Fruit fly (Drosophila melanogaster) whole organism, prepupa: ENCODE results near the gene CycA.

Experiments
- Blimp-1 ChIP-seq: fragments of 200-800 bp; sonication (Bioruptor generic); optimal IDR thresholded peaks from 3 replicates; lab custom pipeline; 2017; ENCODE audit warnings: missing biosample characterization, missing genetic modification characterization, mild to moderate bottlenecking, moderate library complexity, missing genetic modification reagents
- CG10631 ChIP-seq: fragments of 200-800 bp; sonication (Bioruptor generic); optimal IDR thresholded peaks from 2 replicates; lab custom pipeline; 2016; ENCODE audit warnings: missing biosample characterization, missing genetic modification characterization
- CG10669 ChIP-seq: fragments of 200-800 bp; sonication (Bioruptor generic); optimal IDR thresholded peaks from 3 replicates; lab custom pipeline; 2018; ENCODE audit warnings: missing biosample characterization, mild to moderate bottlenecking, missing genetic modification characterization, moderate library complexity
- CG11294 ChIP-seq: fragments of 200-800 bp; sonication (Bioruptor generic); IDR thresholded peaks from 2 replicates; pipeline ENCODE4 v1.3.6; 2022; ENCODE audit warnings: missing biosample characterization, missing genetic modification characterization
- CG11902 ChIP-seq: fragments of 200-800 bp; sonication (Bioruptor generic); optimal IDR thresholded peaks from 3 replicates; lab custom pipeline; 2016; ENCODE audit warnings: missing biosample characterization, missing genetic modification characterization
- CG15336 ChIP-seq: fragments of 200-800 bp; sonication (Bioruptor generic); IDR thresholded peaks from 2 replicates; pipeline ENCODE4 v1.3.6; 2022; ENCODE audit warnings: missing biosample characterization, missing genetic modification characterization
- CG3032 ChIP-seq: fragments of 200-800 bp; optimal IDR thresholded peaks from 2 replicates; lab custom pipeline; 2019; ENCODE audit warnings: missing biosample characterization, mild to moderate bottlenecking, missing genetic modification characterization, moderate library complexity
- CG31627 ChIP-seq: fragments of 200-800 bp; sonication (Bioruptor generic); optimal IDR thresholded peaks from 3 replicates; lab custom pipeline; 2016; ENCODE audit warnings: missing biosample characterization, missing genetic modification characterization
- CG32006 ChIP-seq: fragments of 200-800 bp; sonication (Bioruptor generic); optimal IDR thresholded peaks from 3 replicates; lab custom pipeline; 2017; ENCODE audit warnings: missing biosample characterization, mild to moderate bottlenecking, missing genetic modification characterization
- CG34406 ChIP-seq: fragments of 200-800 bp; sonication (Bioruptor generic); optimal IDR thresholded peaks from 3 replicates; lab custom pipeline; 2016; ENCODE audit warnings: missing biosample characterization, missing genetic modification characterization
- CG3919 ChIP-seq: fragments of 200-800 bp; sonication (Bioruptor generic); optimal IDR thresholded peaks from 3 replicates; lab custom pipeline; 2016; ENCODE audit warnings: missing biosample characterization, missing genetic modification characterization
- CG4318 ChIP-seq: fragments of 200-800 bp; sonication (Bioruptor generic); optimal IDR thresholded peaks from 3 replicates; lab custom pipeline; 2017; ENCODE audit warnings: missing biosample characterization, mild to moderate bottlenecking, missing genetic modification characterization
- CG6276 ChIP-seq: fragments of 200-800 bp; sonication (Bioruptor generic); optimal IDR thresholded peaks from 2 replicates; lab custom pipeline; 2017; ENCODE audit warnings: missing biosample characterization, mild to moderate bottlenecking, missing genetic modification characterization
- CG6854 ChIP-seq: fragments of 200-800 bp; sonication (Bioruptor generic); optimal IDR thresholded peaks from 2 replicates; lab custom pipeline; 2017; ENCODE audit warnings: missing biosample characterization, mild to moderate bottlenecking, missing genetic modification characterization
- CG7368 ChIP-seq: fragments of 200-800 bp; sonication (Bioruptor generic); optimal IDR thresholded peaks from 3 replicates; lab custom pipeline; 2016; ENCODE audit warnings: missing biosample characterization, missing genetic modification characterization
- CG8119 ChIP-seq: fragments of 200-800 bp; sonication (Bioruptor generic); IDR thresholded peaks from 3 replicates; pipeline ENCODE4 v1.3.6; 2022; ENCODE audit warnings: missing biosample characterization, missing genetic modification characterization
- CG9139 ChIP-seq: fragments of 200-800 bp; sonication (Bioruptor generic); optimal IDR thresholded peaks from 3 replicates; lab custom pipeline; 2017; ENCODE audit warnings: missing biosample characterization, mild to moderate bottlenecking, missing genetic modification characterization
- Eip93F ChIP-seq: fragments of 200-800 bp; sonication (Bioruptor generic); optimal IDR thresholded peaks from 2 replicates; lab custom pipeline; 2016; ENCODE audit warnings: missing biosample characterization, mild to moderate bottlenecking, missing genetic modification characterization
- Ets21C ChIP-seq: fragments of 200-800 bp; sonication (Bioruptor generic); optimal IDR thresholded peaks from 3 replicates; lab custom pipeline; 2016; ENCODE audit warnings: missing biosample characterization, missing genetic modification characterization
- Ets96B ChIP-seq: fragments of 200-800 bp; optimal IDR thresholded peaks from 2 replicates; lab custom pipeline; 2019; ENCODE audit warnings: missing biosample characterization, mild to moderate bottlenecking, missing genetic modification characterization, moderate library complexity
- Gug ChIP-seq: fragments of 200-800 bp; sonication (Bioruptor generic); IDR thresholded peaks from 2 replicates; pipeline ENCODE4 v1.3.6; 2022; ENCODE audit warnings: missing biosample characterization, missing genetic modification characterization
- Hr38 ChIP-seq: sonication (Bioruptor generic); optimal IDR thresholded peaks from 2 replicates; lab custom pipeline; 2016; ENCODE audit warnings: missing biosample characterization, missing genetic modification characterization
- Hr39 ChIP-seq: fragments of 200-800 bp; sonication (Bioruptor generic); optimal IDR thresholded peaks from 2 replicates; lab custom pipeline; 2016; ENCODE audit warnings: missing biosample characterization, missing genetic modification characterization
- Hr4 ChIP-seq: fragments of 200-800 bp; sonication (Bioruptor generic); optimal IDR thresholded peaks from 3 replicates; lab custom pipeline; 2016; ENCODE audit warnings: missing biosample characterization, missing genetic modification characterization
- Smox ChIP-seq: fragments of 200-800 bp; sonication (Bioruptor generic); optimal IDR thresholded peaks from 3 replicates; lab custom pipeline; 2016; ENCODE audit warnings: missing biosample characterization, missing genetic modification characterization
- Sox102F ChIP-seq: fragments of 200-800 bp; sonication (Bioruptor generic); optimal IDR thresholded peaks from 2 replicates; lab custom pipeline; 2016; ENCODE audit warnings: missing biosample characterization, mild to moderate bottlenecking, missing genetic modification characterization
- Sox15 ChIP-seq: fragments of 200-800 bp; sonication (Bioruptor generic); optimal IDR thresholded peaks from 3 replicates; lab custom pipeline; 2016; ENCODE audit warnings: missing biosample characterization, missing genetic modification characterization
- achi ChIP-seq: fragments of 200-800 bp; sonication (Bioruptor generic); optimal IDR thresholded peaks from 3 replicates; lab custom pipeline; 2016; ENCODE audit warnings: missing biosample characterization, missing genetic modification characterization
- acj6 ChIP-seq: fragments of 200-800 bp; sonication (Bioruptor generic); optimal IDR thresholded peaks from 3 replicates; lab custom pipeline; 2016; ENCODE audit warnings: missing biosample characterization, missing genetic modification characterization
- cyc ChIP-seq: fragments of 200-800 bp; sonication (Bioruptor generic); optimal IDR thresholded peaks from 3 replicates; lab custom pipeline; 2016; ENCODE audit warnings: missing biosample characterization, missing genetic modification characterization
- dac ChIP-seq: fragments of 200-800 bp; sonication (Bioruptor generic); optimal IDR thresholded peaks from 2 replicates; lab custom pipeline; 2017; ENCODE audit warnings: missing biosample characterization, mild to moderate bottlenecking, missing genetic modification characterization
- dsx ChIP-seq: fragments of 200-800 bp; optimal IDR thresholded peaks from 3 replicates; lab custom pipeline; 2019; ENCODE audit warnings: missing biosample characterization, mild to moderate bottlenecking, missing genetic modification characterization, moderate library complexity; ENCODE audit not compliant: poor library complexity, severe bottlenecking
- esn ChIP-seq: fragments of 200-800 bp; sonication (Bioruptor generic); optimal IDR thresholded peaks from 2 replicates; lab custom pipeline; 2016; ENCODE audit warnings: missing biosample characterization, mild to moderate bottlenecking, missing genetic modification characterization, moderate library complexity
- fd59A ChIP-seq: fragments of 200-800 bp; sonication (Bioruptor generic); optimal IDR thresholded peaks from 2 replicates; lab custom pipeline; 2017; ENCODE audit warnings: missing biosample characterization, mild to moderate bottlenecking, missing genetic modification characterization, missing genetic modification reagents
- net ChIP-seq: fragments of 200-800 bp; sonication (Bioruptor generic); optimal IDR thresholded peaks from 3 replicates; lab custom pipeline; 2016; ENCODE audit warnings: missing biosample characterization, missing genetic modification characterization
- pdm3 ChIP-seq: fragments of 200-800 bp; sonication (Bioruptor generic); optimal IDR thresholded peaks from 3 replicates; lab custom pipeline; 2016; ENCODE audit warnings: missing biosample characterization, missing genetic modification characterization
- spab ChIP-seq: fragments of 200-800 bp; sonication (Bioruptor generic); optimal IDR thresholded peaks from 2 replicates; lab custom pipeline; 2017; ENCODE audit warnings: missing biosample characterization, mild to moderate bottlenecking, missing genetic modification characterization, missing genetic modification reagents
- svp ChIP-seq: fragments of 200-800 bp; sonication (Bioruptor generic); peaks from one replicate; lab custom pipeline; 2016; ENCODE audit warnings: missing biosample characterization, missing genetic modification characterization
- topi ChIP-seq: fragments of 200-800 bp; sonication (Bioruptor generic); optimal IDR thresholded peaks from 3 replicates; lab custom pipeline; 2016; ENCODE audit warnings: missing biosample characterization, missing genetic modification characterization
- vri ChIP-seq: fragments of 200-800 bp; sonication (Bioruptor generic); optimal IDR thresholded peaks from 3 replicates; lab custom pipeline; 2016; ENCODE audit warnings: missing biosample characterization, mild to moderate bottlenecking, missing genetic modification characterization

Gene CycA

DNA sequence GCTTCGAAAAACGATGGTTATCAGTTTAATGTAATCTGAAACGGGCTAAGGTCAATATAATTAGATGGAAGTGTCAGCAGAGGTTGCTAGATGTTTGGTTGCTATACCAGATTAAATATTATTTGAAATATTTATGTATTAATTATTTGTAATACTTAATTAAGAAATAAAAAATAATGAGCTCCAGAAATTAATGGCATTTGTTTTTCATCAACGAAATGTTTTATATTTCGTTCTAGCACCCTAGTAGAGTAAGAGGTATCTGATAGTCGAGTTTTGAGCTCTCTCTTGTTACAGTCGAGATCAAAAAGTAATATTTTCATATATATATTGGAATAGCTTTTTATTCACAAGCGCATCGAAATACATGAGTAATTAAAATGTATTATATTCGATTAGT lies 31.8 kb downstream of the CycA start:
- TF ChIP-seq vri: no peak
- TF ChIP-seq CG34406: no peak
- no peak for TF ChIP-seq Eip93F (GFP tag; lab: Kevin White, UChicago)
- no peak for TF ChIP-seq topi (GFP tag; lab: Kevin White, UChicago)
- no peak for TF ChIP-seq CG4318 (GFP tag; lab: Kevin White, UChicago)
- no peak for TF ChIP-seq CG7368 (GFP tag; lab: Kevin White, UChicago)
- no peak for TF ChIP-seq Hr39 (GFP tag; lab: Kevin White, UChicago)
- no peak for TF ChIP-seq CG31627 (GFP tag; lab: Kevin White, UChicago)
- no peak for TF ChIP-seq cyc
- no peak for TF ChIP-seq CG9139
- TF ChIP-seq CG32006 (GFP tag; lab: Kevin White, UChicago): no peak
- TF ChIP-seq CG3032 (tag; lab: Kevin White, UChicago): no peak

DNA sequence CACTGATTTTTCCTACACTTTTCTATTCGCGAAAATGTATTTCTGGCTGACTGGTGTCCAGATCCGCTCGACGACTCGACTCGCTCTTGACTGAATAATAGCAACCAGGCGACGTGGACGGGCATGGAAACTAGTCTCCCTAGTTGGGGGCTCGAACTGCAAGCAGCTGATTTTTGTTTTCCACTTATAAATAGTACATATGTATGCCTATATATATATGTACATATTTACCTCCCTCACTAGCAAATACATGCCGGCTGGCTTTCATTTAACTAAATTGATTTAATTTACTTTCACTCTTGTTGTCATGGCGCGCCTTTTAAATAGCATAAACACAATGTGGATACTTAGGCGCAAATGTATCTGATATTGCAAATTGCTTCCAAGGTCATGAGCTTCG lies 32.6 kb downstream of the CycA start, which contains the start of gene Gcat:
Gcat (minus strand) TSS at position 101 of the 400 bp plus-strand sequence.
- TF ChIP-seq Gug (GFP tag; lab: Robert Waterston, UW) (no peak), fd59A (GFP tag; lab: Kevin White, UChicago) (no peak), Hr38 (GFP tag; lab: Kevin White, UChicago) (no peak), Smox (GFP tag; lab: Kevin White, UChicago) (no peak), CG3919 (GFP tag; lab: Kevin White, UChicago) (no peak), Hr4 (GFP tag; lab: Kevin White, UChicago) (no peak), cyc (no peak), Ets96B (tag; lab: Kevin White, UChicago) (no peak), vri (no peak), CG10669 (GFP tag; lab: Kevin White, UChicago) (no peak), CG10631 (GFP tag; lab: Kevin White, UChicago) (no peak), CG15336 (GFP tag; lab: Robert Waterston, UW) (no peak), svp (no peak), CG8119 (no peak), Ets21C (GFP tag; lab: Kevin White, UChicago) (no peak), net (no peak), Blimp-1 (GFP tag; lab: Kevin White, UChicago) (no peak), CG11294 (GFP tag; lab: Robert Waterston, UW) (no peak), spab (GFP tag; lab: Kevin White, UChicago) (no peak)

DNA sequence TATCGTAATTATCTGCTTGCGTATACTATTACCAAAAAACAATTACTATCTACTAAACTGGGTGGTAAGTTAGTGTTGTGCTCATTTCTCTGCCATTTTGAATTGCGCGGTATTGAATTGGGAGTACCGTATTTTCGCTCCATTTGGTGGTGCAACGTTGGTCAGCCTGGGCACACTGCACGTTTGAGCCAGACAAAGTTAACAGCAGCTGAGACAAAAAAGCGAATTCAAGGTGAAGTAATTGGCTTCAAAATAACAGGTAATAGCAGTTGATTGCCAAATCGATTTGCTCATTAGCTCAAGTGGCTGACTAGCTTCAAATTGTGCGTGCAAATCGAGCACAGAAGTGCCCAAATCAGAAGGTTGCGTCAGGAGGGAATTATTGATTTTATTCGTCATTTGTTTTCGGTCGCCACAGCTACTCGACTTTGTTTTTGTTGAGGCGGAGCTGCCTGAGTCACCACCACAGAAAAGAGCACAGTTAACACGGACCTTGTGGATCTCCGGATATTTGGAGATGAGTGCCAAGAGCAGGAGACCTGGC lies 37.9 kb downstream of the CycA start, which contains the start of gene Klp68D:
Klp68D (plus strand) TSS at position 175 of the 544 bp plus-strand sequence.
- TF ChIP-seq fd59A (GFP tag; lab: Kevin White, UChicago) (no peak), CG6854 (GFP tag; lab: Kevin White, UChicago) (no peak), CG3919 (GFP tag; lab: Kevin White, UChicago) (no peak), dac (GFP tag; lab: Kevin White, UChicago) (no peak), acj6 (GFP tag; lab: Kevin White, UChicago) (no peak), Blimp-1 (GFP tag; lab: Kevin White, UChicago) (no peak), Hr38 (GFP tag; lab: Kevin White, UChicago) (no peak), pdm3 (GFP tag; lab: Kevin White, UChicago) (no peak), CG3032 (tag; lab: Kevin White, UChicago) (no peak), CG11902 (GFP tag; lab: Kevin White, UChicago) (no peak), net (no peak), Sox102F (no peak), achi (GFP tag; lab: Kevin White, UChicago) (no peak), CG32006 (GFP tag; lab: Kevin White, UChicago) (no peak), Sox15 (GFP tag; lab: Kevin White, UChicago) (no peak), esn (no peak), topi (GFP tag; lab: Kevin White, UChicago) (no peak), svp (no peak), dsx (GFP tag; lab: Kevin White, UChicago) (no peak), CG6276 (GFP tag; lab: Kevin White, UChicago) (no peak)
